Fruit fly (Drosophila melanogaster) whole organism, embryonic: ENCODE measurements around the gene CG5823.

Experiments
- CG10274 ChIP-seq: fragments of 200-800 bp; sonication (Bioruptor generic); optimal IDR thresholded peaks from 3 replicates; lab custom pipeline; 2017; ENCODE audit warnings: missing biosample characterization, mild to moderate bottlenecking, missing genetic modification characterization
- CG10543 ChIP-seq: fragments of 200-800 bp; sonication (Bioruptor generic); optimal IDR thresholded peaks from 3 replicates; lab custom pipeline; 2017; ENCODE audit warnings: missing biosample characterization, mild to moderate bottlenecking, missing genetic modification characterization, moderate library complexity
- CG12155 ChIP-seq: fragments of 200-800 bp; sonication (Bioruptor generic); optimal IDR thresholded peaks from 3 replicates; lab custom pipeline; 2016; ENCODE audit warnings: missing biosample characterization, missing genetic modification characterization
- CG13424 ChIP-seq: fragments of 200-800 bp; sonication (Bioruptor generic); optimal IDR thresholded peaks from 2 replicates; lab custom pipeline; 2019; ENCODE audit warnings: missing biosample characterization, mild to moderate bottlenecking, missing genetic modification characterization, moderate library complexity
- CG13624 ChIP-seq: fragments of 200-800 bp; sonication (Bioruptor generic); optimal IDR thresholded peaks from 2 replicates; lab custom pipeline; 2016; ENCODE audit warnings: missing biosample characterization, missing genetic modification characterization
- CG15269 ChIP-seq: fragments of 200-800 bp; sonication (Bioruptor generic); optimal IDR thresholded peaks from 2 replicates; lab custom pipeline; 2018; ENCODE audit warnings: missing biosample characterization, mild to moderate bottlenecking, missing genetic modification characterization, moderate library complexity
- CG17328 ChIP-seq: fragments of 200-800 bp; sonication (Bioruptor generic); IDR thresholded peaks from 2 replicates; pipeline ENCODE4 v1.3.6; 2022; ENCODE audit warnings: missing biosample characterization, missing genetic modification characterization
- CG17385 ChIP-seq: fragments of 200-800 bp; sonication (Bioruptor generic); optimal IDR thresholded peaks from 3 replicates; lab custom pipeline; 2018; ENCODE audit warnings: missing biosample characterization, mild to moderate bottlenecking, missing genetic modification characterization
- CG17912 ChIP-seq: fragments of 200-800 bp; sonication (Bioruptor generic); optimal IDR thresholded peaks from 2 replicates; lab custom pipeline; 2018; ENCODE audit warnings: missing biosample characterization, mild to moderate bottlenecking, missing genetic modification characterization
- CG2875 ChIP-seq: fragments of 200-800 bp; sonication (Bioruptor generic); optimal IDR thresholded peaks from 2 replicates; lab custom pipeline; 2017; ENCODE audit warnings: missing biosample characterization, mild to moderate bottlenecking, missing genetic modification characterization, missing genetic modification reagents
- CG33557 ChIP-seq: fragments of 200-800 bp; sonication (Bioruptor generic); optimal IDR thresholded peaks from 2 replicates; lab custom pipeline; 2019; ENCODE audit warnings: missing biosample characterization, mild to moderate bottlenecking, missing genetic modification characterization, moderate library complexity
- CG34224 ChIP-seq: fragments of 200-800 bp; sonication (Bioruptor generic); IDR thresholded peaks from 3 replicates; pipeline ENCODE4 v1.3.6; 2022; ENCODE audit warnings: missing biosample characterization, missing genetic modification characterization; ENCODE audit not compliant: partially characterized antibody
- CG3847 ChIP-seq: fragments of 200-800 bp; sonication (Bioruptor generic); IDR thresholded peaks from 2 replicates; pipeline ENCODE4 v1.3.6; 2022; ENCODE audit warnings: missing biosample characterization, missing genetic modification characterization
- CG4707 ChIP-seq: fragments of 200-800 bp; sonication (Bioruptor generic); optimal IDR thresholded peaks from 2 replicates; lab custom pipeline; 2018; ENCODE audit warnings: missing biosample characterization, mild to moderate bottlenecking, missing genetic modification characterization, moderate library complexity
- CG4820 ChIP-seq: fragments of 200-800 bp; sonication (Bioruptor generic); optimal IDR thresholded peaks from 3 replicates; lab custom pipeline; 2016; ENCODE audit warnings: missing biosample characterization, missing genetic modification characterization
- CG8281 ChIP-seq: fragments of 200-800 bp; sonication (Bioruptor generic); optimal IDR thresholded peaks from 2 replicates; lab custom pipeline; 2018; ENCODE audit warnings: missing biosample characterization, mild to moderate bottlenecking, missing genetic modification characterization, moderate library complexity
- CG8388 ChIP-seq: fragments of 200-800 bp; sonication (Bioruptor generic); optimal IDR thresholded peaks from 2 replicates; lab custom pipeline; 2019; ENCODE audit warnings: missing biosample characterization, mild to moderate bottlenecking, missing genetic modification characterization, moderate library complexity
- CG9437 ChIP-seq: fragments of 200-800 bp; sonication (Bioruptor generic); optimal IDR thresholded peaks from 2 replicates; lab custom pipeline; 2018; ENCODE audit warnings: missing biosample characterization, mild to moderate bottlenecking, missing genetic modification characterization
- CG9797 ChIP-seq: fragments of 200-800 bp; sonication (Bioruptor generic); optimal IDR thresholded peaks from 3 replicates; lab custom pipeline; 2018; ENCODE audit warnings: missing biosample characterization, mild to moderate bottlenecking, missing genetic modification characterization
- Camta ChIP-seq: fragments of 200-800 bp; sonication (Bioruptor generic); optimal IDR thresholded peaks from 2 replicates; lab custom pipeline; 2016; ENCODE audit warnings: missing biosample characterization, missing genetic modification characterization
- CoRest ChIP-seq: fragments of 200-800 bp; sonication (Bioruptor generic); optimal IDR thresholded peaks from 3 replicates; lab custom pipeline; 2018; ENCODE audit warnings: missing biosample characterization, mild to moderate bottlenecking, missing genetic modification characterization, moderate library complexity
- Doc2 ChIP-seq: fragments of 200-800 bp; sonication (Bioruptor generic); IDR thresholded peaks from 2 replicates; pipeline ENCODE4 v1.3.6; 2022; ENCODE audit warnings: missing biosample characterization, missing genetic modification characterization
- HLH3B ChIP-seq: fragments of 200-800 bp; sonication (Bioruptor generic); IDR thresholded peaks from 2 replicates; pipeline ENCODE4 v1.3.6; 2022; ENCODE audit warnings: missing biosample characterization, missing genetic modification characterization
- HLHmδ ChIP-seq: fragments of 200-800 bp; sonication (Bioruptor generic); optimal IDR thresholded peaks from 2 replicates; lab custom pipeline; 2018; ENCODE audit warnings: missing biosample characterization, mild to moderate bottlenecking, missing genetic modification characterization, moderate library complexity
- Hand ChIP-seq: fragments of 200-800 bp; sonication (Bioruptor generic); optimal IDR thresholded peaks from 2 replicates; lab custom pipeline; 2017; ENCODE audit warnings: mild to moderate bottlenecking, missing biosample characterization, missing genetic modification reagents, missing genetic modification characterization
- MBD-R2 ChIP-seq: fragments of 200-800 bp; sonication (Bioruptor generic); IDR thresholded peaks from 2 replicates; pipeline ENCODE4 v1.3.6; 2022; ENCODE audit warnings: missing biosample characterization, missing genetic modification characterization
- MTF-1 ChIP-seq: fragments of 200-800 bp; sonication (Bioruptor generic); optimal IDR thresholded peaks from 2 replicates; lab custom pipeline; 2018; ENCODE audit warnings: missing biosample characterization, mild to moderate bottlenecking, missing genetic modification characterization, borderline replicate concordance
- Nf-YA ChIP-seq: fragments of 200-800 bp; sonication (Bioruptor generic); IDR thresholded peaks from 2 replicates; pipeline ENCODE4 v1.3.6; 2022; ENCODE audit warnings: missing biosample characterization, missing genetic modification characterization
- Opbp ChIP-seq: fragments of 200-800 bp; sonication (Bioruptor generic); IDR thresholded peaks from 3 replicates; pipeline ENCODE4 v1.3.6; 2022; ENCODE audit warnings: missing biosample characterization, missing genetic modification characterization; ENCODE audit not compliant: partially characterized antibody
- Rfx ChIP-seq: fragments of 200-800 bp; sonication (Bioruptor generic); IDR thresholded peaks from 2 replicates; pipeline ENCODE4 v1.3.6; 2022; ENCODE audit warnings: missing biosample characterization, missing genetic modification characterization
- TFAM ChIP-seq: fragments of 200-800 bp; sonication (Bioruptor generic); optimal IDR thresholded peaks from 2 replicates; lab custom pipeline; 2017; ENCODE audit warnings: missing biosample characterization, missing genetic modification characterization, inconsistent platforms
- Xbp1 ChIP-seq: fragments of 200-800 bp; sonication (Bioruptor generic); optimal IDR thresholded peaks from 3 replicates; lab custom pipeline; 2016; ENCODE audit warnings: missing biosample characterization, mild to moderate bottlenecking, missing genetic modification characterization
- az2 ChIP-seq: fragments of 200-800 bp; sonication (Bioruptor generic); optimal IDR thresholded peaks from 3 replicates; lab custom pipeline; 2016; ENCODE audit warnings: missing biosample characterization, missing genetic modification characterization
- crp ChIP-seq, 2 experiments: fragments of 200-800 bp; sonication (Bioruptor generic); optimal IDR thresholded peaks; 2 replicates in 1 of 2; 3 replicates in 1 of 2; lab custom pipeline; 2017; ENCODE audit warnings: missing biosample characterization in 2 of 2, missing genetic modification characterization in 2 of 2, mild to moderate bottlenecking in 1 of 2, moderate library complexity in 1 of 2
- exex ChIP-seq: fragments of 200-800 bp; sonication (Bioruptor generic); optimal IDR thresholded peaks from 4 replicates; lab custom pipeline; 2018; ENCODE audit warnings: missing biosample characterization, mild to moderate bottlenecking, missing genetic modification characterization, moderate library complexity
- gem ChIP-seq: fragments of 200-800 bp; sonication (Bioruptor generic); optimal IDR thresholded peaks from 2 replicates; lab custom pipeline; 2019; ENCODE audit warnings: missing biosample characterization, mild to moderate bottlenecking, missing genetic modification characterization, moderate library complexity
- gsb ChIP-seq: fragments of 200-800 bp; sonication (Bioruptor generic); IDR thresholded peaks from 2 replicates; pipeline ENCODE4 v1.3.6; 2022; ENCODE audit warnings: missing biosample characterization, missing genetic modification characterization
- her ChIP-seq: fragments of 200-800 bp; sonication (Bioruptor generic); optimal IDR thresholded peaks from 2 replicates; lab custom pipeline; 2016; ENCODE audit warnings: missing biosample characterization, missing genetic modification characterization
- lov ChIP-seq, 2 experiments: fragments of 200-800 bp in 1 of 2; fragments of >200 bp in 1 of 2; sonication (Bioruptor generic) in 1 of 2; IDR thresholded peaks in 1 of 2; optimal IDR thresholded peaks in 1 of 2; 2 replicates in 1 of 2; 3 replicates in 1 of 2; pipeline versions ENCODE4 v1.3.6 to Lab custom; 2017 to 2022; ENCODE audit warnings: missing biosample characterization in 1 of 2, missing genetic modification characterization in 1 of 2
- pan ChIP-seq, 4 experiments: fragments of >200 bp in 3 of 4; fragments of 200-800 bp in 1 of 4; sonication (Bioruptor generic) in 1 of 4; optimal IDR thresholded peaks in 3 of 4; IDR thresholded peaks in 1 of 4; 2 replicates each; pipeline versions ENCODE4 v1.3.6 to Lab custom; 2017 to 2022; ENCODE audit warnings: missing biosample characterization in 2 of 4, missing genetic modification characterization in 2 of 4, mixed read lengths in 1 of 4
- sd ChIP-seq: fragments of 200-800 bp; sonication (Bioruptor generic); optimal IDR thresholded peaks from 3 replicates; lab custom pipeline; 2018; ENCODE audit warnings: missing biosample characterization, mild to moderate bottlenecking, missing genetic modification characterization, moderate library complexity
- slbo ChIP-seq: fragments of 200-800 bp; sonication (Bioruptor generic); IDR thresholded peaks from 2 replicates; pipeline ENCODE4 v1.3.6; 2022; ENCODE audit warnings: missing biosample characterization, missing genetic modification characterization
- sna ChIP-seq: fragments of 200-800 bp; sonication (Bioruptor generic); IDR thresholded peaks from 2 replicates; pipeline ENCODE4 v1.3.6; 2022; ENCODE audit warnings: missing biosample characterization, missing genetic modification characterization; ENCODE audit not compliant: partially characterized antibody
- sob ChIP-seq: fragments of 200-800 bp; sonication (Bioruptor generic); IDR thresholded peaks from 2 replicates; pipeline ENCODE4 v1.3.6; 2022; ENCODE audit warnings: missing biosample characterization, missing genetic modification characterization
- sr ChIP-seq: fragments of 200-800 bp; sonication (Bioruptor generic); IDR thresholded peaks from 3 replicates; pipeline ENCODE4 v1.3.6; 2022; ENCODE audit warnings: missing biosample characterization, missing genetic modification characterization
- zen ChIP-seq: fragments of 200-800 bp; sonication (Bioruptor generic); optimal IDR thresholded peaks from 3 replicates; lab custom pipeline; 2018; ENCODE audit warnings: missing biosample characterization, mild to moderate bottlenecking, missing genetic modification characterization, moderate library complexity

Gene CG5823

DNA sequence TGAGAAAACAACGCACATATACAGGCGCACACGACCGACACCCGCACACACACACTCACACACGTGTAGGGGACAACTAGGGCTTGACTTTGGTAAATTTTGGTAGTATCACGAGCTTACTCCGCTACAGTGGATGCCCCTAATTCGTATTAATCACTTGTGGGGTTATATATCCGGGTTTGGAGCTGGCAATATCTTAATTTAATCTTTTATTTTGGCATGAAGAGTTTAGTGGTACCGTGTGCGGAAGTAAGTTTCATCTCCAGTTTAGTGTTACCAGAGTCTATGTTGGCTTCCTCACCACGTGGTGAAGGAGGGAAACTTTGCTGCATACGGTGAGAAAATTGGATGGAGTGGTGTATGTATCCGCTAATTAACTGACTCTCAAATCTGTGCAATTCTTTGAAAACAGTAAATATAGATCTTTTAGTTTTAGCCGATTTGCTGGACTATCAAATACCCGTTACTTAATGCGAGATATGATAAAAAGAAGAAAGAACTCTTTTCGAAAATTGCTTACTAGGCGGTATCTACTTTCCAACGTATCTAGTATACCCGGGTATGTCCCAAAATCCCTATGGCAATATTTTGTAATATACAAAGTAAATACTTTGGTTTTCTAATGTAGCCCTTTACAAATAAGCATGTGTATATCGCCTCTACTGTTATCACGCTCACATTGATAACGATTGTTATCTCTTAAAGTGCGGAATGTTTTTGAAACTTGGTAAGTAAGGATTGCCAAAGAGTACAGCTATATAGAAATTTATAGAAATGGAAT, at the start of gene CG5823, which contains the start of gene P5cr-2 (continued):
- peak; percentile 85 for TF ChIP-seq CG9797 (GFP tag; lab: Kevin White, UChicago)
- TF ChIP-seq MTF-1 (GFP tag; lab: Kevin White, UChicago), result peak; percentile 69
- no peak for TF ChIP-seq pan (optimal IDR thresholded peaks at IDR 0.05; lab: Kevin White, UChicago)
- peak in 1 of 2 experiments; percentile 28 for TF ChIP-seq pan (GFP tag; optimal IDR thresholded peaks at IDR 0.05 in 1 of 2, IDR thresholded peaks at IDR 0.05 in 1 of 2)
- TF ChIP-seq her (GFP tag; lab: Kevin White, UChicago), result no peak
- peak; percentile 57; the same call in 1 of the 2 replicates for TF ChIP-seq CG3847 (GFP tag; lab: Robert Waterston, UW)
- TF ChIP-seq CG8281, result no peak
- peak; percentile 33 for TF ChIP-seq Xbp1 (GFP tag; lab: Kevin White, UChicago)
- TF ChIP-seq Doc2, result no peak
- no peak for TF ChIP-seq TFAM (GFP tag; lab: Kevin White, UChicago)
- peak; percentile 17 for TF ChIP-seq CG12155 (GFP tag; lab: Kevin White, UChicago)
- no peak for TF ChIP-seq CG10274
- TF ChIP-seq sob (GFP tag; lab: Robert Waterston, UW), result peak; percentile 61
- TF ChIP-seq CoRest, result peak; percentile 24
- no peak for TF ChIP-seq Hand
- TF ChIP-seq crp (GFP tag; optimal IDR thresholded peaks at IDR 0.05; lab: Kevin White, UChicago), result peak in 1 of 2 experiments; percentile 41
- peak; percentile 1 for TF ChIP-seq az2 (GFP tag; lab: Kevin White, UChicago)
- TF ChIP-seq slbo (GFP tag; lab: Robert Waterston, UW), result peak; percentile 57
- TF ChIP-seq CG33557, result peak; percentile 73
- TF ChIP-seq Nf-YA (GFP tag; lab: Robert Waterston, UW), result no peak
- peak; percentile 9 for TF ChIP-seq zen (tag; lab: Kevin White, UChicago)
- TF ChIP-seq exex, result no peak
- peak; percentile 48 for TF ChIP-seq Camta
- no peak for TF ChIP-seq CG8388 (GFP tag; lab: Kevin White, UChicago)
- TF ChIP-seq CG17385, result peak; percentile 53
- TF ChIP-seq CG9437 (GFP tag; lab: Kevin White, UChicago), result no peak
- no peak for TF ChIP-seq sr (GFP tag; lab: Robert Waterston, UW)
- peak; percentile 60 for TF ChIP-seq CG13424 (tag; lab: Kevin White, UChicago)
- TF ChIP-seq gem (tag; lab: Kevin White, UChicago), result peak; percentile 11
- TF ChIP-seq CG4707, result peak; percentile 74
- peak; percentile 42 for TF ChIP-seq CG2875
- peak; percentile 58 for TF ChIP-seq Rfx (GFP tag; lab: Robert Waterston, UW)
- TF ChIP-seq gsb, result no peak
- no peak for TF ChIP-seq CG15269
- peak; percentile 23; the same call in 1 of the 2 replicates for TF ChIP-seq HLH3B
- no peak; the same call in 2 of the 3 replicates for TF ChIP-seq CG34224 (GFP tag; lab: Robert Waterston, UW)
- TF ChIP-seq lov (optimal IDR thresholded peaks at IDR 0.05; lab: Kevin White, UChicago), result no peak
- no peak for TF ChIP-seq lov (GFP tag; IDR thresholded peaks at IDR 0.05; lab: Robert Waterston, UW)
- peak; percentile 93 for TF ChIP-seq sd
- peak; percentile 59 for TF ChIP-seq sna (GFP tag; lab: Robert Waterston, UW)
- TF ChIP-seq CG17912 (GFP tag; lab: Kevin White, UChicago), result peak; percentile 77
- peak; percentile 45 for TF ChIP-seq CG13624
- TF ChIP-seq CG4820 (GFP tag; lab: Kevin White, UChicago), result peak; percentile 37
- peak; percentile 1 for TF ChIP-seq HLHmδ (GFP tag; lab: Kevin White, UChicago)
- peak; percentile 56 for TF ChIP-seq CG17328 (GFP tag; lab: Robert Waterston, UW)
- TF ChIP-seq MBD-R2 (GFP tag; lab: Robert Waterston, UW), result peak; percentile 62
- 0 out of 3 replicates have a peak, but pooled peaks have one; percentile 5 for TF ChIP-seq Opbp (GFP tag; lab: Robert Waterston, UW)
- TF ChIP-seq CG10543 (GFP tag; lab: Kevin White, UChicago), result peak; percentile 15
